Worm (Caenorhabditis elegans) whole organism, L2 larva: ENCODE measurements around the gene T11F8.1.

ENCODE experiments used
- R02D3.7 ChIP-seq: fragments of 150-350 bp; optimal IDR thresholded peaks from 2 replicates; lab custom pipeline; 2014; ENCODE audit warnings: missing biosample characterization, missing genetic modification characterization
- ZK546.5 ChIP-seq: sonication (generic microtip); optimal IDR thresholded peaks from 2 replicates; lab custom pipeline; 2017; ENCODE audit warnings: missing biosample characterization, missing genetic modification characterization
- ama-1 ChIP-seq: fragments of 150-350 bp; optimal IDR thresholded peaks from 2 replicates; lab custom pipeline; 2018; ENCODE audit warnings: inconsistent platforms
- crh-2 ChIP-seq: sonication (generic microtip); optimal IDR thresholded peaks from 2 replicates; lab custom pipeline; 2017; ENCODE audit warnings: missing biosample characterization, missing genetic modification characterization
- dmd-4 ChIP-seq: sonication (generic microtip); optimal IDR thresholded peaks from 2 replicates; lab custom pipeline; 2017; ENCODE audit warnings: missing biosample characterization, missing genetic modification characterization
- egl-27 ChIP-seq: sonication (generic microtip); optimal IDR thresholded peaks from 3 replicates; lab custom pipeline; 2017; ENCODE audit warnings: missing biosample characterization, missing genetic modification reagents, missing genetic modification characterization
- mdl-1 ChIP-seq, 2 experiments: fragments of 150-350 bp in 1 of 2; sonication (generic microtip) in 1 of 2; optimal IDR thresholded peaks; 2 replicates each; lab custom pipeline; 2017; ENCODE audit warnings: missing biosample characterization in 2 of 2, missing genetic modification characterization in 2 of 2
- nhr-10 ChIP-seq: sonication (generic microtip); optimal IDR thresholded peaks from 2 replicates; lab custom pipeline; 2017; ENCODE audit warnings: missing biosample characterization, missing genetic modification characterization
- nhr-77 ChIP-seq: fragments of 150-350 bp; optimal IDR thresholded peaks from 2 replicates; lab custom pipeline; 2014; ENCODE audit warnings: missing biosample characterization, missing genetic modification characterization
- peb-1 ChIP-seq: fragments of 150-350 bp; optimal IDR thresholded peaks from 2 replicates; lab custom pipeline; 2014; ENCODE audit warnings: missing biosample characterization, missing genetic modification characterization
- snpc-4 ChIP-seq: fragments of 150-350 bp; optimal IDR thresholded peaks from 2 replicates; lab custom pipeline; 2014; ENCODE audit warnings: missing biosample characterization, missing genetic modification characterization
- ztf-11 ChIP-seq: sonication (generic microtip); optimal IDR thresholded peaks from 2 replicates; lab custom pipeline; 2017; ENCODE audit warnings: missing biosample characterization, missing genetic modification characterization
- ztf-4 ChIP-seq: fragments of 150-350 bp; optimal IDR thresholded peaks from 2 replicates; lab custom pipeline; 2014; ENCODE audit warnings: missing biosample characterization, missing genetic modification characterization

DNA sequence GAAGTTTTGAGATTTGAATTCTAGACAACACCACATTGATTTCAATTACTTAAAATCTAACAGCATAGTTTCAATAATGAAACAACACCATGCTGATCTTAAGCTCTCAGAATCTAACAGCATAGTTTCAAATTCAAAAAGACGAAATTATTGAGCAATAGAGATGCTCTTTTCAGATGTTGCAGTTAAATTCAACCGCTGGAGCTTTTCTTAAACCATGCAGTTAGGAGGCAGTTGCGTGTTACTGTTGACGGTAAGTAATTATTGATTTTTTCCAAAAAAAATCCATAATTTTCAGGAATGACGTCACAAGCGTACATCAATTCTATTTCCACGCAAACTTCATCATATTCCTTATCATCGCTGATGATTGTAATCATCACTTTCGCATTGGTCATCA lies 3.3 kb downstream of the T11F8.1 start, which contains the start of gene T11F8.5:
- no peak for TF ChIP-seq R02D3.7 (tag; lab: Kevin White, UChicago)
- no peak for TF ChIP-seq ama-1
- TF ChIP-seq nhr-77 (tag; lab: Kevin White, UChicago) = no peak
- TF ChIP-seq mdl-1 (tag; optimal IDR thresholded peaks at IDR 0.05; lab: Kevin White, UChicago) = no peak
- TF ChIP-seq peb-1 (tag; lab: Kevin White, UChicago) = no peak
- no peak for TF ChIP-seq egl-27 (tag; lab: Kevin White, UChicago)
- no peak for TF ChIP-seq ZK546.5 (tag; lab: Kevin White, UChicago)
- TF ChIP-seq ztf-11 (tag; lab: Kevin White, UChicago) = no peak
- no peak for TF ChIP-seq dmd-4 (tag; lab: Kevin White, UChicago)
- TF ChIP-seq ztf-4 (tag; lab: Kevin White, UChicago) = no peak
- TF ChIP-seq snpc-4 = no peak
- no peak for TF ChIP-seq crh-2 (tag; lab: Kevin White, UChicago)
- TF ChIP-seq nhr-10 (tag; lab: Kevin White, UChicago) = no peak
